Worm (Caenorhabditis elegans) whole organism, L4/young adult: ENCODE data around the gene F11D11.12.

Experiments
- dao-5 ChIP-seq: sonication (generic microtip); optimal IDR thresholded peaks from 2 replicates; lab custom pipeline; 2016; ENCODE audit warnings: missing genotype, missing genetic modification characterization, moderate library complexity, missing compliant biosample characterization
- him-1 ChIP-seq: sonication (generic microtip); optimal IDR thresholded peaks from 2 replicates; lab custom pipeline; 2016; ENCODE audit warnings: missing genotype, missing genetic modification reagents, missing genetic modification characterization, missing compliant biosample characterization

ce11 chrV:18708015-18708414 lies 42.5 kb downstream of the F11D11.12 start:
- TF ChIP-seq him-1 (tag; lab: Kevin White, UChicago) (no peak), dao-5 (tag; lab: Kevin White, UChicago) (no peak)
